Worm (Caenorhabditis elegans) whole organism, midembryonic: ENCODE measurements around the gene F59F3.6.
A peak's percentile ranks its signal among the peaks of the same experiment; 100 is the strongest.

Experiments
- T22C8.4 ChIP-seq: fragments of 200-800 bp; sonication (Bioruptor generic); IDR thresholded peaks from 2 replicates; pipeline ENCODE4 v1.3.6; 2022; ENCODE audit warnings: missing genetic modification characterization, missing compliant biosample characterization
- cog-1 ChIP-seq: sonication (generic microtip); optimal IDR thresholded peaks from 2 replicates; lab custom pipeline; 2016; ENCODE audit warnings: missing genetic modification characterization, missing compliant biosample characterization
- flt-1 ChIP-seq: fragments of 200-800 bp; sonication (Bioruptor generic); IDR thresholded peaks from 2 replicates; pipeline ENCODE4 v1.3.6; 2022; ENCODE audit warnings: missing genetic modification characterization, missing compliant biosample characterization
- klf-2 ChIP-seq: fragments of 200-800 bp; sonication (Bioruptor generic); conservative IDR thresholded peaks from 2 replicates; pipeline ENCODE4 v1.3.6; 2022; ENCODE audit warnings: missing genetic modification reagents, missing genetic modification characterization, missing compliant biosample characterization
- med-1 ChIP-seq: sonication (generic microtip); optimal IDR thresholded peaks from 2 replicates; lab custom pipeline; 2017; ENCODE audit warnings: missing genetic modification characterization, mild to moderate bottlenecking, missing compliant biosample characterization, antibody characterized with exemption, missing genetic modification reagents; ENCODE audit not compliant: insufficient read depth
- ref-1 ChIP-seq: fragments of 200-800 bp; sonication (Bioruptor generic); conservative IDR thresholded peaks from 2 replicates; pipeline ENCODE4 v1.3.6; 2022; ENCODE audit warnings: missing genetic modification reagents, missing genetic modification characterization, missing compliant biosample characterization
- tab-1 ChIP-seq: fragments of 200-800 bp; sonication (Bioruptor generic); IDR thresholded peaks from 2 replicates; pipeline ENCODE4 v1.3.6; 2022; ENCODE audit warnings: missing genetic modification characterization, missing compliant biosample characterization
- ztf-23 ChIP-seq: fragments of 200-800 bp; sonication (Bioruptor generic); IDR thresholded peaks from 2 replicates; pipeline ENCODE4 v1.3.6; 2022; ENCODE audit warnings: missing genetic modification reagents, missing genetic modification characterization, missing compliant biosample characterization
- ztf-29 ChIP-seq: fragments of 200-800 bp; sonication (Bioruptor generic); IDR thresholded peaks from 2 replicates; pipeline ENCODE4 v1.3.6; 2022; ENCODE audit warnings: missing genetic modification reagents, missing genetic modification characterization, missing compliant biosample characterization

The F59F3.6 gene

ce11 chrX:11008954-11009353, 9.9 kb upstream of the F59F3.6 start, which contains the start of gene ttr-31:
Gene ttr-31 (minus strand): TSS chrX:11009054.
- TF ChIP-seq ztf-23 (GFP tag; lab: Robert Waterston, UW): no peak
- TF ChIP-seq klf-2 (GFP tag; lab: Robert Waterston, UW): no peak
- TF ChIP-seq tab-1 (GFP tag; lab: Robert Waterston, UW): no peak

DNA sequence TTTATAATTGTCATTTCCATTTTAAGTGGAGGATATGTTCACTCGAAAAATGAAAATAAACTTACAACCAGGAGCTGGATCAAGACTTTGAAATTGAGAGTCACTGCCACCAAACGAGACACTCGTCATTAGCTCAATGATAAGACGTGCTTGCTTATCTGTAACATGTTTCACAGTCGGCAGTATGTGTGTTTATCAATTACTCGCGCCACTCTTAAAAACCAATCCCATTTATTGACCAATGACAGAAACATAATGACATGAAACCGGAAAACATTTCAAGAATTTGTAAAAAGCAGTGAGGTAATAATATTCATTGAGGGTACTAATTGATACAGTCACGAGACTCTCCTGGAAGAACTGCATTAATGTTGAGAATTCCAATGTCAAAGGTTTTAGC, 9.0 kb upstream of the F59F3.6 start, which contains the start of gene del-5:
del-5 (minus strand) TSS at position 130 of the 400 bp plus-strand sequence.
- TF ChIP-seq T22C8.4 (no peak), med-1 (GFP tag; lab: Kevin White, UChicago) (no peak), ztf-29 (GFP tag; lab: Robert Waterston, UW) (no peak), cog-1 (tag; lab: Kevin White, UChicago) (no peak), flt-1 (GFP tag; lab: Robert Waterston, UW) (no peak), ztf-23 (GFP tag; lab: Robert Waterston, UW) (no peak), tab-1 (GFP tag; lab: Robert Waterston, UW) (no peak), ref-1 (GFP tag; lab: Robert Waterston, UW) (no peak), klf-2 (GFP tag; lab: Robert Waterston, UW) (no peak)

- TF ChIP-seq klf-2 (GFP tag; lab: Robert Waterston, UW): no peak
- TF ChIP-seq ztf-29 (GFP tag; lab: Robert Waterston, UW): no peak
- TF ChIP-seq ztf-23 (GFP tag; lab: Robert Waterston, UW): no peak
- TF ChIP-seq T22C8.4: no peak
- no peak for TF ChIP-seq med-1 (GFP tag; lab: Kevin White, UChicago)
- TF ChIP-seq flt-1 (GFP tag; lab: Robert Waterston, UW): no peak
- no peak for TF ChIP-seq ref-1 (GFP tag; lab: Robert Waterston, UW)
- TF ChIP-seq cog-1 (tag; lab: Kevin White, UChicago): no peak
- TF ChIP-seq tab-1 (GFP tag; lab: Robert Waterston, UW): no peak
Observed at ce11 chrX:11007393-11007792, 8.3 kb upstream of the F59F3.6 start.

- TF ChIP-seq klf-2 (GFP tag; lab: Robert Waterston, UW) (no peak), tab-1 (GFP tag; lab: Robert Waterston, UW) (no peak), ztf-29 (GFP tag; lab: Robert Waterston, UW) (no peak), flt-1 (GFP tag; lab: Robert Waterston, UW) (no peak), ref-1 (GFP tag; lab: Robert Waterston, UW) (no peak), cog-1 (tag; lab: Kevin White, UChicago) (no peak), med-1 (GFP tag; lab: Kevin White, UChicago) (no peak), ztf-23 (GFP tag; lab: Robert Waterston, UW) (no peak), T22C8.4 (no peak)
Observed at ce11 chrX:11003701-11004100, 4.6 kb upstream of the F59F3.6 start.

DNA sequence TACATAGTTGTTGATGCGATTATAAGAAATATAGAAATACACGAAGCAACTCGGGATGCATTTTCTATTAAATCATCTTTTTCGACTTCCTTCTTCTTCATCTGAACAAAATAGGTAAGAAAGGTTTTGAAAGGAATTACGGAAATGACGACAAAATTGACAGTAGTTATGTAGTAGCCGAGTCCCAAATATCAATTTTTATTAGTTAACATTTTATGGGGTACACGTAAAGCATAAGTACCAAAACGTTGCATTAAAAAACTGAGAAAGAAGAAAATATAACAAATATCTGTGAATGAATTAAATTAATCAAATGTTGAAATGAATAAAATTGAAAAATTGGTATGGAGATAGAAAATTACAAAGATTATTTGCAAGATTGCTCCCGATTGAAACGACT, 2.7 kb upstream of the F59F3.6 start, which contains the start of gene col-177:
col-177 (minus strand) TSS at position 101 of the 400 bp plus-strand sequence.
- no peak for TF ChIP-seq ztf-29 (GFP tag; lab: Robert Waterston, UW)
- TF ChIP-seq ztf-23 (GFP tag; lab: Robert Waterston, UW): no peak
- TF ChIP-seq klf-2 (GFP tag; lab: Robert Waterston, UW): no peak
- TF ChIP-seq med-1 (GFP tag; lab: Kevin White, UChicago): no peak

DNA sequence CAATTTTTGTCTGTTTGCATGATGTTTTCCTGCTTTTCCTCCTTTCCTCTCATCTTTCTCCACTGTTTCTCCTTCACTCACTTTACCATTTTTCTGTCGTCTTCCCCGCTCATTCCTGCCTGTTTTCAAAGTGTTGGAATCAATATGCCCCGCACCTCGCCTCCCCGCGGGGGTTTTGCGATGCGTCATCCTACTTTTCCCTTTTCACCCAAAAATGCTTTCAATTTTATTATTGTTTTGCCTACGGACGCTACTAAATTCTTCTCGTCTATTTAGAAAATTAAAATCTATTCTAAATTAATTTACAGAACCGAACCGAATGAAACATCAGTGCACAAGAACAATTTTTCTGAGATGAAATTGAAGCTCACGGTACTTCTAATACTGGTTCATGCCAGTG, 6.9 kb downstream of the F59F3.6 start, which contains the start of gene ver-3:
ver-3 (plus strand) TSS at position 301 of the 400 bp plus-strand sequence.
- TF ChIP-seq flt-1 (GFP tag; lab: Robert Waterston, UW) (no peak), T22C8.4 (no peak), med-1 (GFP tag; lab: Kevin White, UChicago) (no peak), tab-1 (GFP tag; lab: Robert Waterston, UW) (no peak), ref-1 (GFP tag; lab: Robert Waterston, UW) (no peak)

- TF ChIP-seq ztf-23 (GFP tag; lab: Robert Waterston, UW) (no peak), T22C8.4 (no peak), tab-1 (GFP tag; lab: Robert Waterston, UW) (no peak), med-1 (GFP tag; lab: Kevin White, UChicago) (no peak), cog-1 (tag; lab: Kevin White, UChicago) (no peak), klf-2 (GFP tag; lab: Robert Waterston, UW) (no peak), flt-1 (GFP tag; lab: Robert Waterston, UW) (no peak), ztf-29 (GFP tag; lab: Robert Waterston, UW) (no peak), ref-1 (GFP tag; lab: Robert Waterston, UW) (no peak)
Observed at ce11 chrX:10991352-10992172, 7.5 kb downstream of the F59F3.6 start.

ce11 chrX:10990855-10991176, 8.3 kb downstream of the F59F3.6 start:
- TF ChIP-seq cog-1 (tag; lab: Kevin White, UChicago) (no peak), med-1 (GFP tag; lab: Kevin White, UChicago) (no peak), T22C8.4 (no peak), klf-2 (GFP tag; lab: Robert Waterston, UW) (no peak), ztf-29 (GFP tag; lab: Robert Waterston, UW) (no peak), tab-1 (GFP tag; lab: Robert Waterston, UW) (no peak), ztf-23 (GFP tag; lab: Robert Waterston, UW) (no peak), flt-1 (GFP tag; lab: Robert Waterston, UW) (no peak), ref-1 (GFP tag; lab: Robert Waterston, UW) (no peak)

DNA sequence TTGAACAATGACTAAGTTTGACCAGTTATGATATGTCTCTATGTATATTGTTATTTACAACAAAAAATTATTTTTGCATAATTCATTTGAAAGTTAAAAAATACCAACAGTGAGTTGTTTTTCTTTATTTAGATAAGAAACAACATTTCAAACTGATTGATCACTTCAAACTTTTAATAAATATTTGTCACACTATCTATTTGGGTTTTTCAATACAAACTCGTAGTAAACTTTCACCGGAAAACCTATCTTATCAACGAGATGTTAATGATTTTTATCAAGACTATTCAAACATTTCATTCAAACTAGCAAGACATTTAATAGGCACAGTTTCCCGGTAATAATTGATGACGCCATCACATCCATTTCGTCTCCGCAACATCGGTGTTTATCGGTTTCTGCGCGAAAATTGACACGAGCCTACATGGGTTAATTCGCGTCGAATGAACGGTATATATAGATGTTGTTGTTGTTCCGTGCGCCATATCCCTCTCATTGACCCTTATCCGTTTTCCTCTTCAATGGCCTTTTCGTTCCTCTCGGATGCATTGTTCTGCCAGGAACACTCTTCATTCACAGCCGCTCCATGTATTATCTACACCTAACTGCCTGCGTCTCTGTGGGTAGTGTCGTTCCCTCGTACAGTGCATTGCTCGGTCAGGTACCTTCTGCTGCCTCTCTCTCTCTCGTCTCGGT, 8.8 kb downstream of the F59F3.6 start:
- TF ChIP-seq flt-1 (GFP tag; lab: Robert Waterston, UW) (peak; percentile 68), tab-1 (GFP tag; lab: Robert Waterston, UW) (no peak), ref-1 (GFP tag; lab: Robert Waterston, UW) (no peak), cog-1 (tag; lab: Kevin White, UChicago) (peak; percentile 34), med-1 (GFP tag; lab: Kevin White, UChicago) (no peak), klf-2 (GFP tag; lab: Robert Waterston, UW) (no peak), ztf-23 (GFP tag; lab: Robert Waterston, UW) (no peak), T22C8.4 (no peak)
